Fruit fly (Drosophila melanogaster) whole organism, embryonic: Measurements from ENCODE around the gene CG5104.

Source experiments
- Asciz ChIP-seq: fragments of 200-800 bp; sonication (Bioruptor generic); optimal IDR thresholded peaks from 2 replicates; lab custom pipeline; 2017; ENCODE audit warnings: missing biosample characterization, mild to moderate bottlenecking, missing genetic modification characterization, missing genetic modification reagents
- Atf3 ChIP-seq: fragments of 200-800 bp; sonication (Bioruptor generic); optimal IDR thresholded peaks from 3 replicates; lab custom pipeline; 2016; ENCODE audit warnings: missing biosample characterization, missing genetic modification characterization
- Blimp-1 ChIP-seq: fragments of 200-800 bp; sonication (Bioruptor generic); optimal IDR thresholded peaks from 3 replicates; lab custom pipeline; 2018; ENCODE audit warnings: missing biosample characterization, missing genetic modification characterization, mild to moderate bottlenecking, moderate library complexity, missing genetic modification reagents
- CG10565 ChIP-seq: fragments of 200-800 bp; sonication (Bioruptor generic); optimal IDR thresholded peaks from 3 replicates; lab custom pipeline; 2016; ENCODE audit warnings: missing biosample characterization, mild to moderate bottlenecking, missing genetic modification characterization
- CG11085 ChIP-seq: fragments of 200-800 bp; sonication (Bioruptor generic); IDR thresholded peaks from 2 replicates; pipeline ENCODE4 v1.3.6; 2022; ENCODE audit warnings: missing biosample characterization, missing genetic modification characterization
- CG11093 ChIP-seq: fragments of 200-800 bp; sonication (Bioruptor generic); IDR thresholded peaks from 3 replicates; pipeline ENCODE4 v1.3.6; 2022; ENCODE audit warnings: missing biosample characterization, missing genetic modification characterization
- CG11456 ChIP-seq: fragments of 200-800 bp; sonication (Bioruptor generic); IDR thresholded peaks from 3 replicates; pipeline ENCODE4 v1.3.6; 2022; ENCODE audit warnings: missing biosample characterization, missing genetic modification characterization
- CG12942 ChIP-seq: fragments of 200-800 bp; sonication (Bioruptor generic); optimal IDR thresholded peaks from 3 replicates; lab custom pipeline; 2016; ENCODE audit warnings: missing biosample characterization, missing genetic modification characterization
- CG13624 ChIP-seq: fragments of 200-800 bp; sonication (Bioruptor generic); optimal IDR thresholded peaks from 2 replicates; lab custom pipeline; 2016; ENCODE audit warnings: missing biosample characterization, missing genetic modification characterization
- CG15601 ChIP-seq: fragments of 200-800 bp; sonication (Bioruptor generic); optimal IDR thresholded peaks from 3 replicates; lab custom pipeline; 2019; ENCODE audit warnings: missing biosample characterization, mild to moderate bottlenecking, missing genetic modification characterization, moderate library complexity
- CG16813 ChIP-seq: fragments of 200-800 bp; sonication (Bioruptor generic); IDR thresholded peaks from 3 replicates; pipeline ENCODE4 v1.3.6; 2022; ENCODE audit warnings: missing biosample characterization, missing genetic modification characterization; ENCODE audit not compliant: partially characterized antibody
- CG34422 ChIP-seq: fragments of 200-800 bp; sonication (Bioruptor generic); IDR thresholded peaks from 3 replicates; pipeline ENCODE4 v1.3.6; 2022; ENCODE audit warnings: missing biosample characterization, missing genetic modification characterization
- CG3995 ChIP-seq: fragments of 200-800 bp; sonication (Bioruptor generic); optimal IDR thresholded peaks from 3 replicates; lab custom pipeline; 2016; ENCODE audit warnings: missing biosample characterization, missing genetic modification characterization
- CG4854 ChIP-seq: fragments of 200-800 bp; sonication (Bioruptor generic); optimal IDR thresholded peaks from 2 replicates; lab custom pipeline; 2016; ENCODE audit warnings: missing biosample characterization, missing genetic modification characterization, inconsistent platforms
- CG7987 ChIP-seq: fragments of 200-800 bp; sonication (Bioruptor generic); optimal IDR thresholded peaks from 2 replicates; lab custom pipeline; 2018; ENCODE audit warnings: missing biosample characterization, mild to moderate bottlenecking, missing genetic modification characterization, moderate library complexity
- CG8388 ChIP-seq: fragments of 200-800 bp; sonication (Bioruptor generic); optimal IDR thresholded peaks from 2 replicates; lab custom pipeline; 2019; ENCODE audit warnings: missing biosample characterization, mild to moderate bottlenecking, missing genetic modification characterization, moderate library complexity
- CG9727 ChIP-seq: fragments of 200-800 bp; sonication (Bioruptor generic); optimal IDR thresholded peaks from 3 replicates; lab custom pipeline; 2017; ENCODE audit warnings: missing biosample characterization, mild to moderate bottlenecking, missing genetic modification characterization
- Doc2 ChIP-seq: fragments of 200-800 bp; sonication (Bioruptor generic); IDR thresholded peaks from 2 replicates; pipeline ENCODE4 v1.3.6; 2022; ENCODE audit warnings: missing biosample characterization, missing genetic modification characterization
- Dp ChIP-seq: fragments of 200-800 bp; sonication (Bioruptor generic); optimal IDR thresholded peaks from 2 replicates; lab custom pipeline; 2018; ENCODE audit warnings: missing biosample characterization, mild to moderate bottlenecking, missing genetic modification characterization, moderate library complexity
- Ets65A ChIP-seq: fragments of 200-800 bp; sonication (Bioruptor generic); peaks from one replicate; lab custom pipeline; 2016; ENCODE audit warnings: missing biosample characterization, missing genetic modification characterization
- GATAe ChIP-seq: fragments of 200-800 bp; sonication (Bioruptor generic); conservative IDR thresholded peaks from 2 replicates; pipeline ENCODE4 v1.3.6; 2022; ENCODE audit warnings: missing biosample characterization, missing genetic modification characterization
- HLHmδ ChIP-seq: fragments of 200-800 bp; sonication (Bioruptor generic); optimal IDR thresholded peaks from 2 replicates; lab custom pipeline; 2018; ENCODE audit warnings: missing biosample characterization, mild to moderate bottlenecking, missing genetic modification characterization, moderate library complexity
- PHDP ChIP-seq: fragments of 200-800 bp; sonication (Bioruptor generic); optimal IDR thresholded peaks from 3 replicates; lab custom pipeline; 2018; ENCODE audit warnings: missing biosample characterization, mild to moderate bottlenecking, missing genetic modification characterization, moderate library complexity
- Spps ChIP-seq: fragments of 200-800 bp; sonication (Bioruptor generic); optimal IDR thresholded peaks from 2 replicates; lab custom pipeline; 2018; ENCODE audit warnings: missing biosample characterization, mild to moderate bottlenecking, missing genetic modification characterization
- TFAM ChIP-seq: fragments of 200-800 bp; sonication (Bioruptor generic); optimal IDR thresholded peaks from 2 replicates; lab custom pipeline; 2017; ENCODE audit warnings: missing biosample characterization, missing genetic modification characterization, inconsistent platforms
- aop ChIP-seq: fragments of 200-800 bp; sonication (Bioruptor generic); IDR thresholded peaks from 2 replicates; pipeline ENCODE4 v1.3.6; 2022; ENCODE audit warnings: missing biosample characterization, missing genetic modification characterization
- ash1 ChIP-seq: fragments of 200-800 bp; sonication (Bioruptor generic); optimal IDR thresholded peaks from 2 replicates; lab custom pipeline; 2018; ENCODE audit warnings: missing biosample characterization, mild to moderate bottlenecking, missing genetic modification characterization
- bigmax ChIP-seq: fragments of 200-800 bp; sonication (Bioruptor generic); optimal IDR thresholded peaks from 2 replicates; lab custom pipeline; 2018; ENCODE audit warnings: missing biosample characterization, mild to moderate bottlenecking, missing genetic modification characterization
- bsh ChIP-seq, 2 experiments: fragments of 200-800 bp; sonication (Bioruptor generic); optimal IDR thresholded peaks; 2 replicates each; lab custom pipeline; 2017 to 2018; ENCODE audit warnings: mild to moderate bottlenecking in 2 of 2, missing biosample characterization in 2 of 2, missing genetic modification characterization in 2 of 2, moderate library complexity in 1 of 2
- cad ChIP-seq: fragments of >200 bp; optimal IDR thresholded peaks from 2 replicates; lab custom pipeline; 2017; ENCODE audit warnings: missing biosample characterization, missing genetic modification characterization
- chm ChIP-seq: fragments of 200-800 bp; sonication (Bioruptor generic); IDR thresholded peaks from 2 replicates; pipeline ENCODE4 v1.3.6; 2022; ENCODE audit warnings: missing biosample characterization, missing genetic modification characterization
- dysf ChIP-seq: fragments of 200-800 bp; sonication (Bioruptor generic); IDR thresholded peaks from 3 replicates; pipeline ENCODE4 v1.3.6; 2022; ENCODE audit warnings: missing biosample characterization, missing genetic modification characterization
- fd3F ChIP-seq: fragments of 200-800 bp; sonication (Bioruptor generic); optimal IDR thresholded peaks from 2 replicates; lab custom pipeline; 2018; ENCODE audit warnings: missing biosample characterization, mild to moderate bottlenecking, missing genetic modification characterization, moderate library complexity
- gt ChIP-seq: fragments of 200-800 bp; sonication (Bioruptor generic); IDR thresholded peaks from 2 replicates; pipeline ENCODE4 v1.3.6; 2022; ENCODE audit warnings: missing biosample characterization, missing genetic modification characterization
- kay ChIP-seq: fragments of 200-800 bp; sonication (Bioruptor generic); optimal IDR thresholded peaks from 2 replicates; lab custom pipeline; 2016; ENCODE audit warnings: missing biosample characterization, missing genetic modification characterization
- lab ChIP-seq: fragments of 200-800 bp; sonication (Bioruptor generic); optimal IDR thresholded peaks from 3 replicates; lab custom pipeline; 2017; ENCODE audit warnings: missing biosample characterization, missing genetic modification characterization, mild to moderate bottlenecking, moderate library complexity, missing genetic modification reagents
- mirr ChIP-seq: fragments of 200-800 bp; sonication (Bioruptor generic); optimal IDR thresholded peaks from 3 replicates; lab custom pipeline; 2018; ENCODE audit warnings: missing biosample characterization, mild to moderate bottlenecking, missing genetic modification characterization
- oc ChIP-seq: fragments of 200-800 bp; sonication (Bioruptor generic); optimal IDR thresholded peaks from 2 replicates; lab custom pipeline; 2018; ENCODE audit warnings: missing biosample characterization, mild to moderate bottlenecking, missing genetic modification characterization, moderate library complexity
- pb ChIP-seq: fragments of 200-800 bp; sonication (Bioruptor generic); optimal IDR thresholded peaks from 3 replicates; lab custom pipeline; 2016; ENCODE audit warnings: missing biosample characterization, missing genetic modification characterization
- row ChIP-seq: fragments of 200-800 bp; sonication (Bioruptor generic); IDR thresholded peaks from 3 replicates; pipeline ENCODE4 v1.3.6; 2022; ENCODE audit warnings: missing biosample characterization, missing genetic modification characterization
- salm ChIP-seq: fragments of 200-800 bp; sonication (Bioruptor generic); optimal IDR thresholded peaks from 2 replicates; lab custom pipeline; 2018; ENCODE audit warnings: missing biosample characterization, mild to moderate bottlenecking, missing genetic modification characterization
- sc ChIP-seq, 3 experiments: fragments of >200 bp in 2 of 3; fragments of 200-800 bp in 1 of 3; sonication (Bioruptor generic) in 1 of 3; optimal IDR thresholded peaks; 2 replicates in 2 of 3; 3 replicates in 1 of 3; lab custom pipeline; 2017; ENCODE audit warnings: mild to moderate bottlenecking in 1 of 3, missing biosample characterization in 1 of 3, missing genetic modification characterization in 1 of 3, missing genetic modification reagents in 1 of 3
- shn ChIP-seq: fragments of 200-800 bp; sonication (Bioruptor generic); optimal IDR thresholded peaks from 3 replicates; lab custom pipeline; 2016; ENCODE audit warnings: missing biosample characterization, missing genetic modification characterization
- sima ChIP-seq: fragments of 200-800 bp; sonication (Bioruptor generic); optimal IDR thresholded peaks from 2 replicates; lab custom pipeline; 2016; ENCODE audit warnings: missing biosample characterization, missing genetic modification characterization
- sqz ChIP-seq: fragments of 200-800 bp; sonication (Bioruptor generic); optimal IDR thresholded peaks from 3 replicates; lab custom pipeline; 2018; ENCODE audit warnings: missing biosample characterization, mild to moderate bottlenecking, missing genetic modification characterization
- tll ChIP-seq, 2 experiments: fragments of 200-800 bp in 1 of 2; fragments of >200 bp in 1 of 2; sonication (Bioruptor generic) in 1 of 2; optimal IDR thresholded peaks; 2 replicates each; lab custom pipeline; 2017 to 2019; ENCODE audit warnings: missing biosample characterization in 2 of 2, missing genetic modification characterization in 2 of 2, mild to moderate bottlenecking in 1 of 2, moderate library complexity in 1 of 2
- toy ChIP-seq: fragments of 200-800 bp; sonication (Bioruptor generic); IDR thresholded peaks from 2 replicates; pipeline ENCODE4 v1.3.6; 2022; ENCODE audit warnings: missing biosample characterization, missing genetic modification characterization
- trem ChIP-seq: fragments of 200-800 bp; optimal IDR thresholded peaks from 3 replicates; lab custom pipeline; 2019; ENCODE audit warnings: missing biosample characterization, mild to moderate bottlenecking, missing genetic modification characterization, moderate library complexity
- zfh1 ChIP-seq: fragments of 200-800 bp; sonication (Bioruptor generic); IDR thresholded peaks from 3 replicates; pipeline ENCODE4 v1.3.6; 2022; ENCODE audit warnings: missing biosample characterization, missing genetic modification characterization

CG5104 gene

DNA sequence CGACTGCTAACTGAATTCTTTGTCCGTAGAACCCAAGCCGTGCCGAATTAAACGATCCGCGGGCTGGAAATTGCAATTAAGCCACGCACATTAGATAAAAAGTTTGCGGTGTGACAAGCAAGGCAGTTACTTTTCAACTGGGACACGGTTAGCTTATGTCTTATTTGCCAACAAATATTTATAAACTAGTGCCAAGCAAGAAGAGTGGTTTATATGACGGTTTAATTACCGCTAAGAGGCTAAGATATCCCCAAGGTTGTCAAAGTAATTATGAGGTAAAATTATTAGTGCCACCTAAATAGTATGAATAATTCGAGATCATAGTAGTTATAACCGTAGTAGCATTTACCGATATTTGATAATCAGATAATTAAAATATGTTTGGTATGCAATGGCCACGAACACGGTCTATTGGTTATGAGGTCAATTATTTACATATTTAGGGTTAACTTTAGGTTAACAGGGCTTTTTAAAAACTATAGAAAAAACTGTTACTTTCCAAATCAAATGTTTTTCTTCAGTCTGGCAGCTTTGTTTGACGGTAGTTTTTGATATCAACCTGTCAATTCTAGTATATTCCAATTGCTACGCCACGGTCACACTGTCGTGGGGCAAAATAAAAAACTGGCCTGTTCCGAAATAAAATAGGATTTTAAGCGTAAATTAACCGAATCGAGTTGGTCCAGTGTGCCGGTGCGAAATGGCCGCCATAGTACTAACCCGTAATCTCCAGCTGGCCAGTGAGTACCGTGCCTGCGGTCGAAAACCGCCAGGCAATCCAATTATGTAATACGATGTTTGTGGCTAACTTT is 25.8 kb upstream of the CG5104 start, which contains the start of gene ZnT77C (continued):
- TF ChIP-seq cad (GFP tag; lab: Kevin White, UChicago) (no peak), shn (GFP tag; lab: Kevin White, UChicago) (no peak), Spps (tag; lab: Kevin White, UChicago) (no peak), Ets65A (GFP tag; lab: Kevin White, UChicago) (no peak), Blimp-1 (no peak), CG11093 (GFP tag; lab: Robert Waterston, UW) (no peak), zfh1 (no peak), GATAe (GFP tag; lab: Robert Waterston, UW) (no peak), bigmax (peak; percentile 56), aop (GFP tag; lab: Robert Waterston, UW) (no peak), sima (GFP tag; lab: Kevin White, UChicago) (no peak), mirr (no peak), Dp (peak; percentile 54), sqz (no peak), pb (GFP tag; lab: Kevin White, UChicago) (no peak), oc (tag; lab: Kevin White, UChicago) (no peak), CG15601 (tag; lab: Kevin White, UChicago) (no peak), chm (GFP tag; lab: Robert Waterston, UW) (no peak), dysf (GFP tag; lab: Robert Waterston, UW) (no peak), kay (GFP tag; lab: Kevin White, UChicago) (no peak), CG13624 (GFP tag; lab: Kevin White, UChicago) (no peak), CG9727 (GFP tag; lab: Kevin White, UChicago) (no peak), CG3995 (GFP tag; lab: Kevin White, UChicago) (peak; percentile 93), TFAM (GFP tag; lab: Kevin White, UChicago) (no peak), tll (GFP tag; optimal IDR thresholded peaks at IDR 0.05; lab: Kevin White, UChicago) (no peak), Asciz (no peak), toy (GFP tag; lab: Robert Waterston, UW) (no peak), Atf3 (GFP tag; lab: Kevin White, UChicago) (no peak), lab (peak; percentile 37), CG16813 (GFP tag; lab: Robert Waterston, UW) (no peak), ash1 (no peak), CG4854 (GFP tag; lab: Kevin White, UChicago) (no peak), HLHmδ (GFP tag; lab: Kevin White, UChicago) (no peak), bsh (GFP tag; optimal IDR thresholded peaks at IDR 0.05; lab: Kevin White, UChicago) (no peak), sc (optimal IDR thresholded peaks at IDR 0.05; lab: Kevin White, UChicago) (no peak), sc (GFP tag; optimal IDR thresholded peaks at IDR 0.05; lab: Kevin White, UChicago) (no peak), CG8388 (GFP tag; lab: Kevin White, UChicago) (no peak), CG11085 (no peak), Doc2 (no peak), CG7987 (GFP tag; lab: Kevin White, UChicago) (no peak), row (GFP tag; lab: Robert Waterston, UW) (peak; percentile 48), CG34422 (GFP tag; lab: Robert Waterston, UW) (0 out of 3 replicates have a peak, but pooled peaks have one; percentile 14), salm (tag; lab: Kevin White, UChicago) (no peak), CG11456 (no peak), fd3F (GFP tag; lab: Kevin White, UChicago) (peak; percentile 24), CG12942 (GFP tag; lab: Kevin White, UChicago) (no peak), trem (peak; percentile 73), PHDP (no peak), gt (GFP tag; lab: Robert Waterston, UW) (no peak), CG10565 (GFP tag; lab: Kevin White, UChicago) (no peak)
